Worm (Caenorhabditis elegans): ENCODE results near the gene C04C3.7.

The C04C3.7 gene

ce11 chrIV:3477124-3477523, 43.8 kb upstream of the C04C3.7 start, which contains the start of gene srz-69:
TSS of gene srz-69 (minus strand) at chrIV:3477224.
- TF ChIP-seq ceh-31 (tag; optimal IDR thresholded peaks at IDR 0.05) (no peak), tbx-2 (tag; optimal IDR thresholded peaks at IDR 0.05) (no peak)

DNA sequence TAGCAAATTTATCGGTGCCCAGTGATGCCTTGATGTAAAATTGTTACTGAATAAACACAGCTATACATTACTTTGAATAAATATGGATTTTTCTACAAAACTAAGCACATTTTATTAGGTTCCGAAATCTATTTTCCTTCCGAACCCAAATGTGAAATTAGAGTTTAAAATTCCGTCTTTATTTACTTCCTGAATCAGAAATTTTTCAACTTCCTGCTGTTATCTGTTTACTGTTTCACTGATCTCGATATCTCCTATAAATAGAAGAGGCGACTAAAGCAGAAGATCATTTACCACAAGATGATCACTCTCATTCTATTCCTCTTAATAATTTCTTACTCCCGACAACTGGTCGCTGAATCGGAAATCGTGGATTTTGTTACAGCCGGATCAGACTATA, 36.5 kb upstream of the C04C3.7 start, which contains the start of gene F58E2.2:
Gene F58E2.2 (plus strand): TSS at position 301 of the 400 bp plus-strand sequence.
- no peak for TF ChIP-seq K09A11.1 (tag; optimal IDR thresholded peaks at IDR 0.05; ENCODE audit: insufficient read depth)
- TF ChIP-seq dmd-4 (tag; optimal IDR thresholded peaks at IDR 0.05; ENCODE audit: borderline replicate concordance), result no peak
- TF ChIP-seq pros-1 (tag; optimal IDR thresholded peaks at IDR 0.05), result no peak
- no peak for TF ChIP-seq ceh-48 (tag; optimal IDR thresholded peaks at IDR 0.05)
- TF ChIP-seq Y22D7AL.16 (tag; optimal IDR thresholded peaks at IDR 0.05), result no peak
- no peak for TF ChIP-seq fax-1 (tag; optimal IDR thresholded peaks at IDR 0.05)
- no peak for TF ChIP-seq lim-6 (tag; optimal IDR thresholded peaks at IDR 0.05)
- no peak for TF ChIP-seq nfya-1 (tag; optimal IDR thresholded peaks at IDR 0.05)
- TF ChIP-seq mec-3 (tag; optimal IDR thresholded peaks at IDR 0.05; ENCODE audit: borderline replicate concordance), result no peak
- TF ChIP-seq ceh-34 (tag; optimal IDR thresholded peaks at IDR 0.05), result no peak
- no peak for TF ChIP-seq unc-3 (GFP tag; conservative IDR thresholded peaks at IDR 0.05)
- TF ChIP-seq unc-3 (tag; optimal IDR thresholded peaks at IDR 0.05), result no peak
- TF ChIP-seq sox-4 (tag; optimal IDR thresholded peaks at IDR 0.05), result no peak
- TF ChIP-seq ets-4 (tag; optimal IDR thresholded peaks at IDR 0.05), result no peak
- TF ChIP-seq ceh-2 (tag; optimal IDR thresholded peaks at IDR 0.05), result no peak
- no peak for TF ChIP-seq zip-5 (tag; optimal IDR thresholded peaks at IDR 0.05)
- TF ChIP-seq ref-2 (tag; optimal IDR thresholded peaks at IDR 0.05), result no peak

- TF ChIP-seq fkh-6 (tag; optimal IDR thresholded peaks at IDR 0.05), result no peak
- no peak for TF ChIP-seq unc-55 (GFP tag; optimal IDR thresholded peaks at IDR 0.05)
- no peak for TF ChIP-seq K09A11.1 (tag; optimal IDR thresholded peaks at IDR 0.05; ENCODE audit: insufficient read depth)
- TF ChIP-seq ceh-34 (tag; optimal IDR thresholded peaks at IDR 0.05), result no peak
- no peak for TF ChIP-seq nfya-1 (tag; optimal IDR thresholded peaks at IDR 0.05)
- TF ChIP-seq C08G9.2 (tag; optimal IDR thresholded peaks at IDR 0.05), result no peak
- TF ChIP-seq ttx-3 (tag; optimal IDR thresholded peaks at IDR 0.05), result no peak
- no peak for TF ChIP-seq F13H6.1 (tag; optimal IDR thresholded peaks at IDR 0.05)
- TF ChIP-seq dmd-4 (tag; optimal IDR thresholded peaks at IDR 0.05; ENCODE audit: borderline replicate concordance), result no peak
- no peak for TF ChIP-seq ceh-19 (GFP tag; optimal IDR thresholded peaks at IDR 0.05)
- no peak for TF ChIP-seq ceh-48 (tag; optimal IDR thresholded peaks at IDR 0.05)
- no peak for TF ChIP-seq odd-2 (tag; optimal IDR thresholded peaks at IDR 0.05)
- no peak for TF ChIP-seq syd-9 (tag; optimal IDR thresholded peaks at IDR 0.05)
- no peak for TF ChIP-seq hlh-6 (tag; optimal IDR thresholded peaks at IDR 0.05)
Observed at ce11 chrIV:3467751-3468150, 34.5 kb upstream of the C04C3.7 start.

- TF ChIP-seq nhr-232 (tag; optimal IDR thresholded peaks at IDR 0.05) (no peak), unc-86 (tag; optimal IDR thresholded peaks at IDR 0.05) (no peak), lim-6 (tag; optimal IDR thresholded peaks at IDR 0.05) (no peak), madf-2 (tag; optimal IDR thresholded peaks at IDR 0.05) (no peak)
Observed at ce11 chrIV:3467128-3467527, 33.8 kb upstream of the C04C3.7 start, which contains the start of gene F58E2.3. TSS of gene F58E2.3 (plus strand) at chrIV:3467428.

DNA sequence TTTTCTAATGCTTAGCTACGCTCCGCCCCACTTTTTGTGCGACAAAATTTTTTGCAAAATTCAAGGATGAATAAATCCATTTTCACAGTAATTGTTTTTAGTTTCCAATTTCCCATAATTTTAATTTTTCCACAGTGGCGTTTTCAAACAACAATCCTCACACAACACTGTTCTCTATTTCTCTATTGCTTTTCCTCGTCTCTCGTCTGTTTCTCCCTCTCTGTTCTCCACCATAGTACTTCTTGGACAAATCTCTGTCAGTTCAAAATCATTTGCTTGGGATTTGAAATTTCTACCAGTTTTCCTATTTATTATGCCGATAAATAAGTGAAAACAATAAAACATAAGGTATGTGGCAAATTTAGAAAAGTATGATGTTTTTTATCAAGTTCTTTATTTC, 30.0 kb upstream of the C04C3.7 start, which contains the start of gene F58E2.4:
Gene F58E2.4 (plus strand): TSS at position 134 of the 400 bp plus-strand sequence.
- TF ChIP-seq ama-1 (optimal IDR thresholded peaks at IDR 0.05) (no peak), pat-9 (tag; optimal IDR thresholded peaks at IDR 0.05) (no peak)

DNA sequence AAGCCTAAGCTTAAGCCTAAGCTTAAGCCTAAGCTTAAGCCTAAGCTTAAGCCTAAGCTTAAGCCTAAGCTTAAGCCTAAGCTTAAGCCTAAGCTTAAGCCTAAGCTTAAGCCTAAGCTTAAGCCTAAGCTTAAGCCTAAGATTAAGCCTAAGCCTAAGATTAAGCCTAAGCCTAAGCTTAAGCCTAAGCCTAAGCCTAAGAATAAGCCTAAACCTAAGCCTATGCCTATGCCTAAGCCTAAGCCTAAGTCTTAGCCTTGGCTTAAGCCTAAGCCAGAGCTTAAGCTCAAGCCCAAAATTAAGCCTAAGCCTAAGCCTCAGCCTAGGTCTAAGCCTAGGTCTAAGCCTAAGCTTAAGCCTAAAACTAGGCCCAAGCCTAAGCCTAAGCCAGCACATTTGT, 22.1 kb upstream of the C04C3.7 start:
- TF ChIP-seq dve-1 (tag; optimal IDR thresholded peaks at IDR 0.05), result peak; percentile 100

Data from whole organism, late embryonic.